Worm (Caenorhabditis elegans) whole organism, midembryonic: ENCODE results near the gene F41C3.7.

Experiments
- T22C8.4 ChIP-seq: fragments of 200-800 bp; sonication (Bioruptor generic); IDR thresholded peaks from 2 replicates; pipeline ENCODE4 v1.3.6; 2022; ENCODE audit warnings: missing genetic modification characterization, missing compliant biosample characterization
- cog-1 ChIP-seq: sonication (generic microtip); optimal IDR thresholded peaks from 2 replicates; lab custom pipeline; 2016; ENCODE audit warnings: missing genetic modification characterization, missing compliant biosample characterization
- flt-1 ChIP-seq: fragments of 200-800 bp; sonication (Bioruptor generic); IDR thresholded peaks from 2 replicates; pipeline ENCODE4 v1.3.6; 2022; ENCODE audit warnings: missing genetic modification characterization, missing compliant biosample characterization
- klf-2 ChIP-seq: fragments of 200-800 bp; sonication (Bioruptor generic); conservative IDR thresholded peaks from 2 replicates; pipeline ENCODE4 v1.3.6; 2022; ENCODE audit warnings: missing genetic modification reagents, missing genetic modification characterization, missing compliant biosample characterization
- med-1 ChIP-seq: sonication (generic microtip); optimal IDR thresholded peaks from 2 replicates; lab custom pipeline; 2017; ENCODE audit warnings: missing genetic modification characterization, mild to moderate bottlenecking, missing compliant biosample characterization, antibody characterized with exemption, missing genetic modification reagents; ENCODE audit not compliant: insufficient read depth
- ref-1 ChIP-seq: fragments of 200-800 bp; sonication (Bioruptor generic); conservative IDR thresholded peaks from 2 replicates; pipeline ENCODE4 v1.3.6; 2022; ENCODE audit warnings: missing genetic modification reagents, missing genetic modification characterization, missing compliant biosample characterization
- tab-1 ChIP-seq: fragments of 200-800 bp; sonication (Bioruptor generic); IDR thresholded peaks from 2 replicates; pipeline ENCODE4 v1.3.6; 2022; ENCODE audit warnings: missing genetic modification characterization, missing compliant biosample characterization
- ztf-23 ChIP-seq: fragments of 200-800 bp; sonication (Bioruptor generic); IDR thresholded peaks from 2 replicates; pipeline ENCODE4 v1.3.6; 2022; ENCODE audit warnings: missing genetic modification reagents, missing genetic modification characterization, missing compliant biosample characterization

- TF ChIP-seq klf-2 (GFP tag; lab: Robert Waterston, UW) (no peak), med-1 (GFP tag; lab: Kevin White, UChicago) (no peak), cog-1 (tag; lab: Kevin White, UChicago) (no peak), flt-1 (GFP tag; lab: Robert Waterston, UW) (no peak), ztf-23 (GFP tag; lab: Robert Waterston, UW) (no peak), T22C8.4 (GFP tag; lab: Robert Waterston, UW) (no peak), ref-1 (GFP tag; lab: Robert Waterston, UW) (no peak), tab-1 (GFP tag; lab: Robert Waterston, UW) (no peak)
Observed at ce11 chrII:4726120-4726519, 3.7 kb upstream of the F41C3.7 start, which contains the start of gene F10G7.10.
